Worm (Caenorhabditis elegans) whole organism, L1 larva: ENCODE measurements around the gene zipt-15.

Experiments used
- C04F5.9 ChIP-seq: sonication (generic microtip); optimal IDR thresholded peaks from 2 replicates; lab custom pipeline; 2016; ENCODE audit warnings: missing genetic modification characterization, missing compliant biosample characterization
- C34B4.2 ChIP-seq: sonication (generic microtip); optimal IDR thresholded peaks from 2 replicates; lab custom pipeline; 2017; ENCODE audit warnings: mild to moderate bottlenecking, missing genetic modification characterization, missing compliant biosample characterization
- ama-1 ChIP-seq: fragments of 150-350 bp; optimal IDR thresholded peaks from 2 replicates; lab custom pipeline; 2014
- ceh-63 ChIP-seq: fragments of 200-800 bp; sonication (Bioruptor generic); optimal IDR thresholded peaks from 2 replicates; lab custom pipeline; 2018; ENCODE audit warnings: mild to moderate bottlenecking, missing genetic modification characterization, missing compliant biosample characterization
- ceh-8 ChIP-seq: fragments of 200-800 bp; sonication (Bioruptor generic); optimal IDR thresholded peaks from 2 replicates; lab custom pipeline; 2018; ENCODE audit warnings: mild to moderate bottlenecking, missing genetic modification characterization, moderate library complexity, missing compliant biosample characterization
- ceh-82 ChIP-seq, 3 experiments: fragments of 150-350 bp in 1 of 3; sonication (generic microtip) in 2 of 3; optimal IDR thresholded peaks; 2 replicates each; lab custom pipeline; 2014 to 2017; ENCODE audit warnings: missing biosample characterization in 3 of 3, missing genetic modification characterization in 3 of 3
- ceh-90 ChIP-seq: sonication (generic microtip); optimal IDR thresholded peaks from 2 replicates; lab custom pipeline; 2016; ENCODE audit warnings: missing genetic modification characterization, missing compliant biosample characterization
- dpl-1 ChIP-seq, 3 experiments: fragments of 150-350 bp in 2 of 3; sonication (generic microtip) in 1 of 3; optimal IDR thresholded peaks; 2 replicates each; lab custom pipeline; 2014 to 2017; ENCODE audit warnings: missing biosample characterization in 3 of 3, missing genetic modification characterization in 3 of 3, missing genetic modification reagents in 3 of 3
- efl-3 ChIP-seq: fragments of 200-800 bp; sonication (Bioruptor generic); optimal IDR thresholded peaks from 2 replicates; lab custom pipeline; 2018; ENCODE audit warnings: mild to moderate bottlenecking, missing genetic modification characterization, missing compliant biosample characterization
- egl-27 ChIP-seq, 2 experiments: fragments of 150-350 bp in 1 of 2; sonication (generic microtip); optimal IDR thresholded peaks; 3 replicates each; lab custom pipeline; 2017 to 2018; ENCODE audit warnings: missing biosample characterization in 2 of 2, missing genetic modification characterization in 2 of 2, missing genetic modification reagents in 2 of 2
- elt-3 ChIP-seq, 6 experiments: fragments of 150-350 bp in 1 of 6; sonication (generic microtip); optimal IDR thresholded peaks; 2 replicates each; lab custom pipeline; 2017 to 2018; ENCODE audit warnings: missing biosample characterization in 6 of 6, missing genetic modification characterization in 6 of 6, inconsistent platforms in 1 of 6
- ets-5 ChIP-seq: fragments of 200-800 bp; sonication (Bioruptor generic); IDR thresholded peaks from 2 replicates; pipeline ENCODE4 v1.3.6; 2022; ENCODE audit warnings: missing genetic modification characterization, missing compliant biosample characterization
- fkh-10 ChIP-seq: sonication (generic microtip); optimal IDR thresholded peaks from 2 replicates; lab custom pipeline; 2017; ENCODE audit warnings: missing biosample characterization, missing genetic modification reagents, missing genetic modification characterization
- fkh-8 ChIP-seq: sonication (generic microtip); optimal IDR thresholded peaks from 2 replicates; lab custom pipeline; 2016; ENCODE audit warnings: mild to moderate bottlenecking, missing genetic modification characterization, missing compliant biosample characterization
- fos-1 ChIP-seq: fragments of 150-350 bp; optimal IDR thresholded peaks from 2 replicates; lab custom pipeline; 2014; ENCODE audit warnings: missing biosample characterization, missing genetic modification characterization
- irx-1 ChIP-seq: sonication (generic microtip); optimal IDR thresholded peaks from 2 replicates; lab custom pipeline; 2016; ENCODE audit warnings: missing genetic modification characterization, missing compliant biosample characterization
- isw-1 ChIP-seq: fragments of 200-800 bp; sonication (Bioruptor generic); IDR thresholded peaks from 2 replicates; pipeline ENCODE4 v1.3.6; 2022; ENCODE audit warnings: missing genetic modification characterization, missing compliant biosample characterization
- jun-1 ChIP-seq: fragments of 150-350 bp; optimal IDR thresholded peaks from 2 replicates; lab custom pipeline; 2014; ENCODE audit warnings: missing biosample characterization, missing genetic modification reagents, missing genetic modification characterization
- lin-15B ChIP-seq: fragments of 150-350 bp; sonication (generic microtip); optimal IDR thresholded peaks from 3 replicates; lab custom pipeline; 2014; ENCODE audit warnings: missing biosample characterization, missing genetic modification characterization
- lin-35 ChIP-seq, 2 experiments: fragments of 150-350 bp; optimal IDR thresholded peaks; 2 replicates each; lab custom pipeline; 2014; ENCODE audit warnings: missing biosample characterization in 2 of 2, missing genetic modification characterization in 2 of 2, missing genetic modification reagents in 2 of 2
- lin-39 ChIP-seq: fragments of 150-350 bp; optimal IDR thresholded peaks from 2 replicates; lab custom pipeline; 2014; ENCODE audit warnings: missing biosample characterization, missing genetic modification reagents, missing genetic modification characterization
- lir-3 ChIP-seq: sonication (generic microtip); optimal IDR thresholded peaks from 2 replicates; lab custom pipeline; 2016; ENCODE audit warnings: mild to moderate bottlenecking, missing genetic modification characterization, moderate library complexity, missing compliant biosample characterization; ENCODE audit not compliant: poor library complexity
- mab-9 ChIP-seq: fragments of 200-800 bp; sonication (Bioruptor generic); IDR thresholded peaks from 2 replicates; pipeline ENCODE4 v1.3.6; 2022; ENCODE audit warnings: missing genetic modification reagents, missing genetic modification characterization, missing compliant biosample characterization
- mdl-1 ChIP-seq, 2 experiments: fragments of 150-350 bp; optimal IDR thresholded peaks; 2 replicates each; lab custom pipeline; 2014 to 2017; ENCODE audit warnings: missing biosample characterization in 2 of 2, missing genetic modification characterization in 2 of 2, inconsistent platforms in 1 of 2
- mef-2 ChIP-seq: fragments of 150-350 bp; optimal IDR thresholded peaks from 2 replicates; lab custom pipeline; 2014; ENCODE audit warnings: missing biosample characterization, missing genetic modification characterization
- mep-1 ChIP-seq: fragments of 150-350 bp; optimal IDR thresholded peaks from 2 replicates; lab custom pipeline; 2014; ENCODE audit warnings: missing biosample characterization, missing genetic modification characterization
- nhr-11 ChIP-seq: fragments of 150-350 bp; optimal IDR thresholded peaks from 2 replicates; lab custom pipeline; 2014; ENCODE audit warnings: missing biosample characterization, missing genetic modification characterization
- nhr-19 ChIP-seq: fragments of 200-800 bp; sonication (Bioruptor generic); conservative IDR thresholded peaks from 2 replicates; pipeline ENCODE4 v1.3.6; 2022; ENCODE audit warnings: missing genetic modification characterization, missing compliant biosample characterization
- nhr-237 ChIP-seq: fragments of 150-350 bp; optimal IDR thresholded peaks from 2 replicates; lab custom pipeline; 2014; ENCODE audit warnings: missing biosample characterization, missing genetic modification characterization
- nhr-28 ChIP-seq: fragments of 150-350 bp; optimal IDR thresholded peaks from 2 replicates; lab custom pipeline; 2014; ENCODE audit warnings: missing biosample characterization, missing genetic modification characterization
- nhr-76 ChIP-seq: sonication (generic microtip); optimal IDR thresholded peaks from 2 replicates; lab custom pipeline; 2017; ENCODE audit warnings: missing biosample characterization, missing genetic modification characterization
- nhr-77 ChIP-seq: fragments of 150-350 bp; optimal IDR thresholded peaks from 2 replicates; lab custom pipeline; 2014; ENCODE audit warnings: missing biosample characterization, missing genetic modification characterization
- nhr-84 ChIP-seq: sonication (generic microtip); optimal IDR thresholded peaks from 2 replicates; lab custom pipeline; 2017; ENCODE audit warnings: missing biosample characterization, missing genetic modification characterization
- nhr-85 ChIP-seq: sonication (generic microtip); peaks from one replicate; lab custom pipeline; 2016; ENCODE audit warnings: missing genetic modification characterization, inconsistent platforms, missing compliant biosample characterization
- nhr-90 ChIP-seq: sonication (generic microtip); optimal IDR thresholded peaks from 2 replicates; lab custom pipeline; 2016; ENCODE audit warnings: mild to moderate bottlenecking, missing genetic modification characterization, missing compliant biosample characterization; ENCODE audit not compliant: poor library complexity
- pag-3 ChIP-seq: sonication (generic microtip); optimal IDR thresholded peaks from 2 replicates; lab custom pipeline; 2017; ENCODE audit warnings: missing genetic modification characterization, mild to moderate bottlenecking, missing compliant biosample characterization, antibody characterized with exemption, borderline replicate concordance; ENCODE audit not compliant: insufficient read depth
- rnt-1 ChIP-seq: sonication (generic microtip); optimal IDR thresholded peaks from 2 replicates; lab custom pipeline; 2016; ENCODE audit warnings: mild to moderate bottlenecking, missing genetic modification characterization, moderate library complexity, missing compliant biosample characterization
- skn-1 ChIP-seq: fragments of 150-350 bp; optimal IDR thresholded peaks from 2 replicates; lab custom pipeline; 2014; ENCODE audit warnings: missing biosample characterization, missing genetic modification characterization
- snpc-4 ChIP-seq: fragments of 150-350 bp; optimal IDR thresholded peaks from 2 replicates; lab custom pipeline; 2014; ENCODE audit warnings: missing biosample characterization, missing genetic modification characterization
- sox-4 ChIP-seq: sonication (generic microtip); optimal IDR thresholded peaks from 2 replicates; lab custom pipeline; 2016; ENCODE audit warnings: missing genetic modification characterization, missing compliant biosample characterization
- sptf-1 ChIP-seq: fragments of 150-350 bp; optimal IDR thresholded peaks from 2 replicates; lab custom pipeline; 2014; ENCODE audit warnings: missing biosample characterization, missing genetic modification characterization
- sup-37 ChIP-seq: fragments of 200-800 bp; sonication (Bioruptor generic); optimal IDR thresholded peaks from 2 replicates; lab custom pipeline; 2018; ENCODE audit warnings: mild to moderate bottlenecking, missing genetic modification characterization, missing compliant biosample characterization
- tbx-2 ChIP-seq: sonication (generic microtip); optimal IDR thresholded peaks from 2 replicates; lab custom pipeline; 2016; ENCODE audit warnings: missing genetic modification characterization, missing compliant biosample characterization
- tlp-1 ChIP-seq: fragments of 150-350 bp; optimal IDR thresholded peaks from 2 replicates; lab custom pipeline; 2014; ENCODE audit warnings: missing biosample characterization, missing genetic modification characterization
- unc-130 ChIP-seq: fragments of 150-350 bp; optimal IDR thresholded peaks from 2 replicates; lab custom pipeline; 2017; ENCODE audit warnings: missing biosample characterization, missing genetic modification characterization, inconsistent platforms
- unc-30 ChIP-seq: sonication (generic microtip); optimal IDR thresholded peaks from 2 replicates; lab custom pipeline; 2017; ENCODE audit warnings: missing biosample characterization, missing genetic modification characterization
- unc-62 ChIP-seq: fragments of 150-350 bp; optimal IDR thresholded peaks from 2 replicates; lab custom pipeline; 2014; ENCODE audit warnings: missing biosample characterization, missing genetic modification reagents, missing genetic modification characterization
- unc-86 ChIP-seq: sonication (generic microtip); optimal IDR thresholded peaks from 2 replicates; lab custom pipeline; 2016; ENCODE audit warnings: missing genetic modification characterization, missing compliant biosample characterization
- vab-15 ChIP-seq: sonication (generic microtip); optimal IDR thresholded peaks from 2 replicates; lab custom pipeline; 2017; ENCODE audit warnings: missing genotype, mild to moderate bottlenecking, missing genetic modification characterization, missing compliant biosample characterization
- xbp-1 ChIP-seq: sonication (generic microtip); optimal IDR thresholded peaks from 2 replicates; lab custom pipeline; 2016; ENCODE audit warnings: missing genetic modification characterization, missing compliant biosample characterization
- zag-1 ChIP-seq: fragments of 150-350 bp; optimal IDR thresholded peaks from 2 replicates; lab custom pipeline; 2014; ENCODE audit warnings: missing biosample characterization, missing genetic modification characterization
- zip-4 ChIP-seq: fragments of 200-800 bp; sonication (Bioruptor generic); optimal IDR thresholded peaks from 2 replicates; lab custom pipeline; 2018; ENCODE audit warnings: mild to moderate bottlenecking, missing genetic modification characterization, moderate library complexity, missing compliant biosample characterization
- ztf-11 ChIP-seq, 2 experiments: sonication (generic microtip); optimal IDR thresholded peaks; 2 replicates each; lab custom pipeline; 2016 to 2017; ENCODE audit warnings: missing genetic modification characterization in 2 of 2, missing biosample characterization in 1 of 2, missing compliant biosample characterization in 1 of 2
- ztf-4 ChIP-seq: fragments of 150-350 bp; optimal IDR thresholded peaks from 2 replicates; lab custom pipeline; 2014; ENCODE audit warnings: missing biosample characterization, missing genetic modification characterization

zipt-15 gene

DNA sequence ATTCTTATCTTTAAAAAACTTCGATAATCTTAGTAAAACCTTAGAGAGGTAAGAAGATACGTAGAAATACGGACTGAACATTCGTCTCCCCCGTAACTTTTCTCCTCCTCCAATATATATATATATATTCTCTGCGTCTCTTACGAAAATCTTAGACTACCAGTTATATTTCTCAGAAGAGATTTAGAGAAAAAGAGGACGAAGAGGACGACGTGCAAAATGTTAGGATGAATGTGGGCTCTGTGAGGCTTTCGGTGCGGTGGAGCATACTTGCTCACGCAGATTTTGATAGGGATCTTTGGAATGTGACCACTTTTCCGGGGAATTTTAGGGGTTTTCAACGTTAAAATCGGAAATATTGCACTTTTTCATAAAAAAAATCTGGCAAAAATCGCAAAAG is 3.7 kb upstream of the zipt-15 start:
- TF ChIP-seq mab-9 (GFP tag; lab: Robert Waterston, UW) (no peak), irx-1 (tag; lab: Kevin White, UChicago) (peak; percentile 43), dpl-1 (GFP tag; optimal IDR thresholded peaks at IDR 0.05; lab: Kevin White, UChicago) (peak; percentile 38 to 73 (median 47)), nhr-77 (no peak), mep-1 (tag; lab: Kevin White, UChicago) (peak; percentile 86), C34B4.2 (tag; lab: Kevin White, UChicago) (no peak), nhr-28 (tag; lab: Kevin White, UChicago) (no peak), sptf-1 (tag; lab: Kevin White, UChicago) (no peak), nhr-90 (tag; lab: Kevin White, UChicago) (peak; percentile 8), skn-1 (peak; percentile 48), nhr-19 (no peak; the same call in 1 of the 2 replicates), isw-1 (GFP tag; lab: Robert Waterston, UW) (peak; percentile 60), ceh-82 (tag; optimal IDR thresholded peaks at IDR 0.05; lab: Kevin White, UChicago) (peak; percentile 40 to 91 (median 72)), ceh-63 (no peak), fkh-10 (GFP tag; lab: Kevin White, UChicago) (peak; percentile 50), rnt-1 (tag; lab: Kevin White, UChicago) (no peak), nhr-11 (tag; lab: Kevin White, UChicago) (no peak), C04F5.9 (tag; lab: Kevin White, UChicago) (peak; percentile 17), nhr-76 (tag; lab: Kevin White, UChicago) (no peak), ceh-90 (tag; lab: Kevin White, UChicago) (no peak), mdl-1 (tag; optimal IDR thresholded peaks at IDR 0.05; lab: Kevin White, UChicago) (peak in 1 of 2 experiments; percentile 3), sup-37 (GFP tag; lab: Kevin White, UChicago) (no peak), zip-4 (GFP tag; lab: Kevin White, UChicago) (no peak), ztf-11 (tag; optimal IDR thresholded peaks at IDR 0.05; lab: Kevin White, UChicago) (no peak), lin-15B (tag; lab: Kevin White, UChicago) (peak; percentile 88), efl-3 (GFP tag; lab: Kevin White, UChicago) (no peak), unc-86 (tag; lab: Kevin White, UChicago) (peak; percentile 70), jun-1 (tag; lab: Kevin White, UChicago) (peak; percentile 9), mef-2 (tag; lab: Kevin White, UChicago) (no peak), ceh-8 (GFP tag; lab: Kevin White, UChicago) (no peak), nhr-84 (tag; lab: Kevin White, UChicago) (no peak), tlp-1 (tag; lab: Kevin White, UChicago) (no peak), nhr-85 (tag; lab: Kevin White, UChicago) (peak; percentile 49), snpc-4 (tag; lab: Kevin White, UChicago) (peak; percentile 81), elt-3 (tag; optimal IDR thresholded peaks at IDR 0.05; lab: Kevin White, UChicago) (no peak), unc-62 (GFP tag; lab: Kevin White, UChicago) (no peak), lin-39 (peak; percentile 5), sox-4 (tag; lab: Kevin White, UChicago) (peak; percentile 45), fos-1 (peak; percentile 78), lin-35 (GFP tag; optimal IDR thresholded peaks at IDR 0.05; lab: Kevin White, UChicago) (peak; percentile 34 to 70), lir-3 (tag; lab: Kevin White, UChicago) (no peak), fkh-8 (tag; lab: Kevin White, UChicago) (peak; percentile 84), unc-30 (no peak), nhr-237 (tag; lab: Kevin White, UChicago) (no peak), ets-5 (GFP tag; lab: Robert Waterston, UW) (no peak), ama-1 (lab: Kevin White, UChicago) (peak; percentile 27), egl-27 (tag; optimal IDR thresholded peaks at IDR 0.05; lab: Kevin White, UChicago) (no peak), tbx-2 (tag; lab: Kevin White, UChicago) (peak; percentile 73), xbp-1 (tag; lab: Kevin White, UChicago) (peak; percentile 59), ztf-4 (tag; lab: Kevin White, UChicago) (peak; percentile 51), vab-15 (no peak), unc-130 (tag; lab: Kevin White, UChicago) (no peak), pag-3 (peak; percentile 32), zag-1 (tag; lab: Kevin White, UChicago) (peak; percentile 29)
